Fruit fly (Drosophila melanogaster) whole organism, pupa: ENCODE data around the gene CG32100.

Source experiments
- CG10348 ChIP-seq: fragments of 200-800 bp; sonication (Bioruptor generic); IDR thresholded peaks from 2 replicates; pipeline ENCODE4 v1.3.6; 2022; ENCODE audit warnings: missing biosample characterization, missing genetic modification characterization
- CG14655 ChIP-seq: fragments of 200-800 bp; sonication (Bioruptor generic); optimal IDR thresholded peaks from 3 replicates; lab custom pipeline; 2017; ENCODE audit warnings: mild to moderate bottlenecking, missing biosample characterization, missing genetic modification reagents, missing genetic modification characterization
- CG15710 ChIP-seq: fragments of 200-800 bp; sonication (Bioruptor generic); optimal IDR thresholded peaks from 2 replicates; lab custom pipeline; 2018; ENCODE audit warnings: missing biosample characterization, mild to moderate bottlenecking, missing genetic modification characterization, moderate library complexity
- CG34367 ChIP-seq: fragments of 200-800 bp; sonication (Bioruptor generic); optimal IDR thresholded peaks from 2 replicates; lab custom pipeline; 2018; ENCODE audit warnings: missing biosample characterization, mild to moderate bottlenecking, missing genetic modification characterization
- CG8159 ChIP-seq: fragments of 200-800 bp; sonication (Bioruptor generic); optimal IDR thresholded peaks from 3 replicates; lab custom pipeline; 2018; ENCODE audit warnings: missing biosample characterization, mild to moderate bottlenecking, missing genetic modification characterization, moderate library complexity
- D1 ChIP-seq: fragments of 200-800 bp; sonication (Bioruptor generic); optimal IDR thresholded peaks from 2 replicates; lab custom pipeline; 2018; ENCODE audit warnings: missing biosample characterization, mild to moderate bottlenecking, missing genetic modification characterization, moderate library complexity
- EcR ChIP-seq: fragments of 200-800 bp; sonication (Bioruptor generic); optimal IDR thresholded peaks from 3 replicates; lab custom pipeline; 2019; ENCODE audit warnings: missing biosample characterization, missing genetic modification characterization, mild to moderate bottlenecking, moderate library complexity, missing genetic modification reagents
- Pif1A ChIP-seq: fragments of 200-800 bp; sonication (Bioruptor generic); optimal IDR thresholded peaks from 3 replicates; lab custom pipeline; 2016; ENCODE audit warnings: missing biosample characterization, missing genetic modification characterization
- Pif1B ChIP-seq: fragments of 200-800 bp; sonication (Bioruptor generic); optimal IDR thresholded peaks from 3 replicates; lab custom pipeline; 2016; ENCODE audit warnings: missing biosample characterization, missing genetic modification characterization
- Snoo ChIP-seq: fragments of 200-800 bp; sonication (Bioruptor generic); optimal IDR thresholded peaks from 3 replicates; lab custom pipeline; 2017; ENCODE audit warnings: missing biosample characterization, mild to moderate bottlenecking, missing genetic modification characterization, inconsistent platforms
- gl ChIP-seq: fragments of 200-800 bp; sonication (Bioruptor generic); optimal IDR thresholded peaks from 2 replicates; lab custom pipeline; 2018; ENCODE audit warnings: missing biosample characterization, mild to moderate bottlenecking, missing genetic modification characterization
- rn ChIP-seq: fragments of 200-800 bp; sonication (Bioruptor generic); IDR thresholded peaks from 2 replicates; pipeline ENCODE4 v1.3.6; 2022; ENCODE audit warnings: missing biosample characterization, missing genetic modification characterization

DNA sequence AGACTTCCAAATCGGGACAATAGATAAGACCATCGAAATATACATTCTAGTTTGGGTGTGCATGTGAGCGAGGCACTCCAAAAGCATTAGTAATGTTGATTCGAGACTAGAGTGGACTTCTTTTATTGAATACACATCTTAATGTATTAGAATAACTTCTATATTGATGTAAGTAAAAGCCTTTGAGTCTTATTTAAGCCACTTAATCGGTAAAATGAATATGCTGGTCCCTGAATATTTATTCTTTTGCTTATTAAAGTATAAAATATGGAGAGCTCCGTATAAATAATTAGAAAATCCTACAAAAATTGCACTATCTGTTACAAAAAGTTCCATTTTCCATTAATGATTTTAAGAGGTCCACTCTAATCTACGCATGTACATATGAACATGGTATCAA is 2.5 kb downstream of the CG32100 start:
- TF ChIP-seq rn (GFP tag; lab: Robert Waterston, UW) (no peak), CG10348 (no peak), CG34367 (tag; lab: Kevin White, UChicago) (no peak), Snoo (tag; lab: Kevin White, UChicago) (no peak), EcR (no peak), Pif1A (GFP tag; lab: Kevin White, UChicago) (no peak), CG8159 (tag; lab: Kevin White, UChicago) (peak; percentile 61), CG15710 (tag; lab: Kevin White, UChicago) (no peak), D1 (no peak), gl (tag; lab: Kevin White, UChicago) (no peak), CG14655 (GFP tag; lab: Kevin White, UChicago) (no peak), Pif1B (GFP tag; lab: Kevin White, UChicago) (no peak)
